Worm (Caenorhabditis elegans) whole organism, L4 larva: ENCODE measurements around the gene hip-1.

Experiments used
- Y75B8A.6 ChIP-seq: fragments of 200-800 bp; sonication (Bioruptor generic); IDR thresholded peaks from 2 replicates; pipeline ENCODE4 v1.3.6; 2022; ENCODE audit warnings: missing genetic modification reagents, missing genetic modification characterization, missing compliant biosample characterization
- ama-1 ChIP-seq: fragments of 150-350 bp; optimal IDR thresholded peaks from 2 replicates; lab custom pipeline; 2014; ENCODE audit warnings: inconsistent platforms, mixed read lengths
- ceh-82 ChIP-seq: sonication (generic microtip); optimal IDR thresholded peaks from 2 replicates; lab custom pipeline; 2017; ENCODE audit warnings: missing biosample characterization, missing genetic modification characterization
- fkh-10 ChIP-seq: fragments of 150-350 bp; optimal IDR thresholded peaks from 2 replicates; lab custom pipeline; 2014; ENCODE audit warnings: missing biosample characterization, missing genetic modification reagents, missing genetic modification characterization
- fos-1 ChIP-seq: fragments of 150-350 bp; optimal IDR thresholded peaks from 2 replicates; lab custom pipeline; 2014; ENCODE audit warnings: missing biosample characterization, missing genetic modification characterization
- lin-39 ChIP-seq: fragments of 150-350 bp; optimal IDR thresholded peaks from 2 replicates; lab custom pipeline; 2014; ENCODE audit warnings: missing biosample characterization, missing genetic modification reagents, missing genetic modification characterization
- lsy-2 ChIP-seq, 2 experiments: fragments of 150-350 bp in 1 of 2; sonication (generic microtip) in 1 of 2; optimal IDR thresholded peaks; 2 replicates each; lab custom pipeline; 2014 to 2017; ENCODE audit warnings: missing biosample characterization in 2 of 2, missing genetic modification characterization in 2 of 2
- mes-2 ChIP-seq: sonication (generic microtip); optimal IDR thresholded peaks from 2 replicates; lab custom pipeline; 2016; ENCODE audit warnings: missing genotype, mild to moderate bottlenecking, missing genetic modification characterization, missing compliant biosample characterization; ENCODE audit not compliant: poor library complexity, severe bottlenecking
- nhr-11 ChIP-seq: fragments of 150-350 bp; optimal IDR thresholded peaks from 2 replicates; lab custom pipeline; 2014; ENCODE audit warnings: missing biosample characterization, missing genetic modification characterization
- nhr-77 ChIP-seq: fragments of 150-350 bp; optimal IDR thresholded peaks from 2 replicates; lab custom pipeline; 2014; ENCODE audit warnings: missing biosample characterization, missing genetic modification characterization
- pqm-1 ChIP-seq: sonication (generic microtip); optimal IDR thresholded peaks from 2 replicates; lab custom pipeline; 2017; ENCODE audit warnings: missing biosample characterization, missing genetic modification characterization
- unc-39 ChIP-seq: sonication (generic microtip); optimal IDR thresholded peaks from 2 replicates; lab custom pipeline; 2017; ENCODE audit warnings: missing biosample characterization, missing genetic modification characterization
- ztf-11 ChIP-seq: fragments of 150-350 bp; optimal IDR thresholded peaks from 2 replicates; lab custom pipeline; 2014; ENCODE audit warnings: missing biosample characterization, missing genetic modification characterization

DNA sequence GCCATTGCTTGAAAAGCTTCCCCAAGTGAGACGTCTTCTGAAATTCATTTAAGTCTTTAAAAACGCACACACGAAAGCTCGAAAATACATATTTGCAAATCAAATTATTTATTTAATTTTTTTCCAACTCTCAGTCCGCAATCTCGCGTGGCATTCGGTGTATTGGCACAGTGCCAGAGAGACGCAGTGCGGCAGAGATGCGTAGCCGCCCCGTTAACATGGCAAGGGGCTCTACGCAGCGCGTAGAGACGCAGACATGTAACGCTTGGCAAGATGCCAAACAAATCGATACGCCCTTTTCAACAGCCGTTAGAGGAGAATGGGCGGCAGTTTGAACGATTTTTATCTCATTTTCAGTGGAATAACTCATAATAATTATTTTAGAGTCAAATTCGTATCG, 21.2 kb upstream of the hip-1 start, which contains the start of the genes drr-2 and set-16:
- peak; percentile 45 for TF ChIP-seq ama-1 (lab: Kevin White, UChicago)
- TF ChIP-seq pqm-1 = no peak
- TF ChIP-seq lsy-2 (tag; optimal IDR thresholded peaks at IDR 0.05; lab: Kevin White, UChicago) = peak; percentile 90 to 97
- TF ChIP-seq ztf-11 = peak; percentile 20
- TF ChIP-seq ceh-82 = no peak
- peak; percentile 91 for TF ChIP-seq fos-1 (tag; lab: Kevin White, UChicago)
- TF ChIP-seq lin-39 (tag; lab: Kevin White, UChicago) = no peak
- peak; percentile 99 for TF ChIP-seq nhr-11
- TF ChIP-seq Y75B8A.6 = peak; percentile 97
- TF ChIP-seq fkh-10 (GFP tag; lab: Kevin White, UChicago) = peak; percentile 92
- peak; percentile 96 for TF ChIP-seq mes-2 (tag; lab: Kevin White, UChicago)
- TF ChIP-seq unc-39 (tag; lab: Kevin White, UChicago) = no peak
- TF ChIP-seq nhr-77 (tag; lab: Kevin White, UChicago) = peak; percentile 98
